Worm (Caenorhabditis elegans) whole organism, L3 larva: ENCODE results near the gene fntb-1.

Experiments
- R02D3.7 ChIP-seq: fragments of 150-350 bp; optimal IDR thresholded peaks from 2 replicates; lab custom pipeline; 2014; ENCODE audit warnings: missing biosample characterization, missing genetic modification characterization
- aly-2 ChIP-seq: fragments of 150-350 bp; optimal IDR thresholded peaks from 2 replicates; lab custom pipeline; 2014; ENCODE audit warnings: missing biosample characterization, missing genetic modification characterization
- ama-1 ChIP-seq: fragments of 150-350 bp; optimal IDR thresholded peaks from 2 replicates; lab custom pipeline; 2018
- ceh-16 ChIP-seq: sonication (generic microtip); optimal IDR thresholded peaks from 2 replicates; lab custom pipeline; 2017; ENCODE audit warnings: missing biosample characterization, missing genetic modification characterization
- ceh-28 ChIP-seq: fragments of 150-350 bp; optimal IDR thresholded peaks from 2 replicates; lab custom pipeline; 2014; ENCODE audit warnings: missing biosample characterization, missing genetic modification reagents, missing genetic modification characterization
- ceh-82 ChIP-seq: fragments of 150-350 bp; optimal IDR thresholded peaks from 2 replicates; lab custom pipeline; 2014; ENCODE audit warnings: missing biosample characterization, missing genetic modification characterization
- ceh-9 ChIP-seq: sonication (generic microtip); optimal IDR thresholded peaks from 2 replicates; lab custom pipeline; 2018; ENCODE audit warnings: missing biosample characterization, missing genetic modification characterization
- egl-5 ChIP-seq: fragments of 150-350 bp; optimal IDR thresholded peaks from 2 replicates; lab custom pipeline; 2017; ENCODE audit warnings: missing biosample characterization, missing genetic modification reagents, missing genetic modification characterization, inconsistent platforms
- elt-2 ChIP-seq: sonication (generic microtip); optimal IDR thresholded peaks from 2 replicates; lab custom pipeline; 2016; ENCODE audit warnings: missing genetic modification reagents, mild to moderate bottlenecking, missing genetic modification characterization, missing compliant biosample characterization
- elt-3 ChIP-seq, 3 experiments: fragments of 150-350 bp in 1 of 3; sonication (generic microtip) in 2 of 3; optimal IDR thresholded peaks; 2 replicates in 2 of 3; 4 replicates in 1 of 3; lab custom pipeline; 2014 to 2017; ENCODE audit warnings: missing biosample characterization in 3 of 3, missing genetic modification characterization in 3 of 3
- fkh-10 ChIP-seq: sonication (generic microtip); optimal IDR thresholded peaks from 2 replicates; lab custom pipeline; 2017; ENCODE audit warnings: missing biosample characterization, missing genetic modification reagents, missing genetic modification characterization
- fkh-2 ChIP-seq: fragments of 150-350 bp; optimal IDR thresholded peaks from 2 replicates; lab custom pipeline; 2014; ENCODE audit warnings: missing biosample characterization, missing genetic modification reagents, missing genetic modification characterization
- hmg-11 ChIP-seq: sonication (generic microtip); optimal IDR thresholded peaks from 2 replicates; lab custom pipeline; 2016; ENCODE audit warnings: missing genetic modification characterization, missing compliant biosample characterization
- jun-1 ChIP-seq: fragments of 150-350 bp; optimal IDR thresholded peaks from 2 replicates; lab custom pipeline; 2014; ENCODE audit warnings: missing biosample characterization, missing genetic modification reagents, missing genetic modification characterization
- lin-15B ChIP-seq: fragments of 150-350 bp; optimal IDR thresholded peaks from 2 replicates; lab custom pipeline; 2014; ENCODE audit warnings: missing biosample characterization, missing genetic modification characterization
- lin-39 ChIP-seq: fragments of 150-350 bp; optimal IDR thresholded peaks from 2 replicates; lab custom pipeline; 2018; ENCODE audit warnings: missing biosample characterization, missing genetic modification reagents, missing genetic modification characterization
- lsy-12 ChIP-seq: sonication (generic microtip); optimal IDR thresholded peaks from 2 replicates; lab custom pipeline; 2016; ENCODE audit warnings: mild to moderate bottlenecking, missing genetic modification characterization, missing compliant biosample characterization
- mml-1 ChIP-seq: fragments of 150-350 bp; sonication (generic microtip); optimal IDR thresholded peaks from 3 replicates; lab custom pipeline; 2014; ENCODE audit warnings: missing biosample characterization, missing genetic modification characterization
- nfya-1 ChIP-seq: sonication (generic microtip); optimal IDR thresholded peaks from 2 replicates; lab custom pipeline; 2017; ENCODE audit warnings: missing genetic modification characterization, mild to moderate bottlenecking, missing compliant biosample characterization, antibody characterized with exemption, moderate library complexity; ENCODE audit not compliant: insufficient read depth
- nhr-11 ChIP-seq: fragments of 150-350 bp; optimal IDR thresholded peaks from 2 replicates; lab custom pipeline; 2014; ENCODE audit warnings: missing biosample characterization, missing genetic modification characterization
- nhr-25 ChIP-seq: sonication (generic microtip); optimal IDR thresholded peaks from 2 replicates; lab custom pipeline; 2017; ENCODE audit warnings: missing biosample characterization, missing genetic modification characterization
- nhr-43 ChIP-seq: sonication (generic microtip); optimal IDR thresholded peaks from 2 replicates; lab custom pipeline; 2016; ENCODE audit warnings: mild to moderate bottlenecking, missing genetic modification characterization, missing compliant biosample characterization; ENCODE audit not compliant: poor library complexity, severe bottlenecking
- nhr-76 ChIP-seq: fragments of 150-350 bp; sonication (generic microtip); optimal IDR thresholded peaks from 5 replicates; lab custom pipeline; 2014; ENCODE audit warnings: missing biosample characterization, missing genetic modification characterization
- nhr-77 ChIP-seq: fragments of 150-350 bp; optimal IDR thresholded peaks from 2 replicates; lab custom pipeline; 2014; ENCODE audit warnings: missing biosample characterization, missing genetic modification characterization
- sea-2 ChIP-seq: fragments of 150-350 bp; sonication (generic microtip); optimal IDR thresholded peaks from 4 replicates; lab custom pipeline; 2014; ENCODE audit warnings: missing biosample characterization, missing genetic modification reagents, missing genetic modification characterization
- snpc-4 ChIP-seq: fragments of 150-350 bp; optimal IDR thresholded peaks from 2 replicates; lab custom pipeline; 2014; ENCODE audit warnings: missing biosample characterization, missing genetic modification characterization
- tbx-2 ChIP-seq: sonication (generic microtip); optimal IDR thresholded peaks from 2 replicates; lab custom pipeline; 2016; ENCODE audit warnings: mild to moderate bottlenecking, missing genetic modification characterization, missing compliant biosample characterization
- unc-39 ChIP-seq: sonication (generic microtip); optimal IDR thresholded peaks from 4 replicates; lab custom pipeline; 2017; ENCODE audit warnings: missing biosample characterization, missing genetic modification characterization
- unc-62 ChIP-seq: fragments of 150-350 bp; sonication (generic microtip); optimal IDR thresholded peaks from 4 replicates; lab custom pipeline; 2014; ENCODE audit warnings: missing biosample characterization, missing genetic modification reagents, missing genetic modification characterization
- zag-1 ChIP-seq: fragments of 150-350 bp; optimal IDR thresholded peaks from 2 replicates; lab custom pipeline; 2014; ENCODE audit warnings: missing biosample characterization, missing genetic modification characterization
- ztf-11 ChIP-seq: fragments of 150-350 bp; optimal IDR thresholded peaks from 2 replicates; lab custom pipeline; 2014; ENCODE audit warnings: missing biosample characterization, missing genetic modification characterization

The fntb-1 gene

DNA sequence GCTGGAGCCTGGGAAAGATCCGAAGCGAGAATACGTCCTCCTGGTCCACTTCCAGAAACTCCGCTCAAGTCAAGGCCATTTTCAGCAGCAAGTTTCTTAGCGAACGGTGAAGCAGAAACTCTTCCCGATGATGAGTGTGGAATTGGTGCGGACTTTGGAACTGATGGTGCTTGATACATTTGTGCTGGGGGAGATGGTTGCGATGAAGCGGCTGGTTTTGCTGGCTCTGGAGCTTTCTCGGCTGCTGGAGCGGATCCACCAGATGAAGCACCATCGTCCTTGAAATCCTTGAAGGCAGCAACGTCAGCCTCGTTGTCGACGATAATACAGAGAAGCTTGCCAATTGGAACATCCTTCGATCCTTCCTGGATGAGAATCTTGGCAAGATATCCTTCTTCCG is 998 bp upstream of the fntb-1 start:
- TF ChIP-seq egl-5 = no peak
- TF ChIP-seq R02D3.7 (tag; lab: Kevin White, UChicago) = no peak
- TF ChIP-seq sea-2 (GFP tag; lab: Kevin White, UChicago) = no peak
- TF ChIP-seq zag-1 = no peak
- TF ChIP-seq ama-1 (lab: Kevin White, UChicago) = no peak
- no peak for TF ChIP-seq elt-2 (tag; lab: Kevin White, UChicago)
- no peak for TF ChIP-seq tbx-2 (tag; lab: Kevin White, UChicago)
- no peak for TF ChIP-seq nfya-1
- TF ChIP-seq nhr-25 = no peak

DNA sequence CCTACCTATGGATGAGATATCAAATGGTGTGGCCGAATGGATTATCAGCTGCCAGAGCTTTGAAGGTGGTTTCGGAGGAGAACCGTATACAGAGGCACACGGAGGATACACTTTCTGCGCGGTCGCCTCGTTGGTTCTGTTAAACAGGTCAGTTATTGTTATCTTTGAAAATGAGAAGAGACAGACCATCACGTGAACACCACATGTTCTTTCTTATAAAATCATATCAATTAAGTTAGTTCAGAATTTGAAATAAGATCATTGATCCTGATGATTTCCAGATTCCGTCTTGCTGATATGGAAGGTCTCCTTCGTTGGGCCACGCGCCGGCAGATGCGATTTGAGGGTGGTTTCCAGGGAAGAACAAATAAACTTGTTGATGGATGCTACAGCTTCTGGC is 1.2 kb downstream of the fntb-1 start:
- TF ChIP-seq nhr-77 (no peak), mml-1 (tag; lab: Kevin White, UChicago) (no peak), unc-62 (GFP tag; lab: Kevin White, UChicago) (no peak), lsy-12 (tag; lab: Kevin White, UChicago) (no peak), ztf-11 (tag; lab: Kevin White, UChicago) (no peak), jun-1 (tag; lab: Kevin White, UChicago) (no peak), ceh-82 (no peak), tbx-2 (tag; lab: Kevin White, UChicago) (no peak), nhr-76 (tag; lab: Kevin White, UChicago) (no peak), ceh-9 (tag; lab: Kevin White, UChicago) (no peak), nfya-1 (no peak), nhr-43 (tag; lab: Kevin White, UChicago) (no peak), ceh-16 (tag; lab: Kevin White, UChicago) (no peak), unc-39 (tag; lab: Kevin White, UChicago) (no peak), snpc-4 (no peak)

DNA sequence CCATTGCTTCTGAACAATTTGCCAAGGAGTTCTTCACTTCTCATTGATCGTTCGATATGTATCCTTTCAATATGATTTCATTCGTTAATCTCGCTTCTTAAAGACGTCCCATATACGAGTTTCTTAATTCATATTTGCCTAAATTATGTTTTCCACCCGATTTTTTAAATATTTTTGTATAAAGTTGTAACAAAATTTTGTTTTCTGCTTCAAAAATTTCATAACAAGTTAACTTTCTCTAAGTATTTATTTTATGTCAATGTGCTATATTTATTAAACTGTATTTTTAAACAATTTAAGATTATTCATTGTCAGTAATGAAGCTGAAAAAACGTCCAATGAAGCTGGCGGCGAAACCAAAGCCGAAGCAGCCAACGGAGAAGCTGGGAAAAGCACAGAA is 1.9 kb downstream of the fntb-1 start, which contains the start of gene F23B12.7:
Gene F23B12.7 (plus strand): TSS at position 301 of the 400 bp plus-strand sequence.
- TF ChIP-seq tbx-2 (tag; lab: Kevin White, UChicago) (no peak), elt-2 (tag; lab: Kevin White, UChicago) (no peak), unc-39 (tag; lab: Kevin White, UChicago) (no peak), nhr-25 (no peak)

DNA sequence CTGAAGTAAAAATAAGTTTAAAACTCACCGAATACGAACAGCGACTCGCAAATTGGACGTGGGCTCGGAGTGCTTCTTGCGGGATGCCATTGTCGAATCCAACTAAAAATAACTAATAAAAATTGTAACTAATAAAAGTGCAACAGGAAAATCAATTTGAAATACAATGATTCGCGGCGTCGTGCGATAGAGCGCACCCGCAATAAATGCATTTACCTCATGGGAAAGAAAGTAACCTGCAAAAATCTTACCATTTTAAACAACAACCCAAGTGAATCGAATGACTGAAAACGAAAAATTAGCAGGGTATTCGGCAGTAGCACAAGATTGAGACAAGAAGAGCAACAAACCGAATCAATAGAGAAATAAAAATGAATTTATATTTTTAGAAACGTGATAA is 9.2 kb downstream of the fntb-1 start, which contains the start of gene bmk-1:
Gene bmk-1 (minus strand): TSS at position 359 of the 400 bp plus-strand sequence.
- TF ChIP-seq fkh-10 (GFP tag; lab: Kevin White, UChicago) = no peak
- TF ChIP-seq lin-15B = no peak
- no peak for TF ChIP-seq elt-3 (tag; optimal IDR thresholded peaks at IDR 0.05; lab: Kevin White, UChicago)
- no peak for TF ChIP-seq fkh-2 (tag; lab: Kevin White, UChicago)
- no peak for TF ChIP-seq hmg-11 (tag; lab: Kevin White, UChicago)
- TF ChIP-seq snpc-4 = no peak
- no peak for TF ChIP-seq tbx-2 (tag; lab: Kevin White, UChicago)
- TF ChIP-seq jun-1 (tag; lab: Kevin White, UChicago) = no peak
- no peak for TF ChIP-seq sea-2 (GFP tag; lab: Kevin White, UChicago)
- no peak for TF ChIP-seq elt-2 (tag; lab: Kevin White, UChicago)

DNA sequence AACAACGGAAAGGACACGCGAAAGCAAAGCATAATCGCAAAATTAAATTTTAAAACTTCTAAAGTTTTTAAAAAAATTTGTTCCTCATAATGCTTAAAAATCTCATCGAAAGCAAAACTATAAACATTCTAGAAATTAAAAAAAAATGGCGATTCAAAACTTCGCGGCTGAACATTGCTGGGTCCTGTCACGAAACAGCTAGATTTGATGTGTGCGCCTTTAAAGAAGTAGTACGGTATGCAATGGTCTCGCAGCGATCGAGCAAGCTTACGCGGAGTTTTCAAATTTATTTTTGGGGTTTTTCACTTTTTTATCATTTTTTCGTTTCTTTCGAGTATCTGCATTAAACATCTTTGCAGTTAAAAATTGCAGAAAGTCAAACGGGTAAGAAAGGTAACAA is 9.6 kb downstream of the fntb-1 start, which contains the start of gene coh-3:
Gene coh-3 (plus strand): TSS at position 353 of the 400 bp plus-strand sequence.
- no peak for TF ChIP-seq lin-39 (tag; lab: Kevin White, UChicago)
- TF ChIP-seq fkh-10 (GFP tag; lab: Kevin White, UChicago) = no peak
- TF ChIP-seq ceh-9 (tag; lab: Kevin White, UChicago) = no peak
- no peak for TF ChIP-seq nhr-11 (tag; lab: Kevin White, UChicago)
- TF ChIP-seq snpc-4 = no peak
- TF ChIP-seq elt-3 (tag; optimal IDR thresholded peaks at IDR 0.05; lab: Kevin White, UChicago) = no peak
- no peak for TF ChIP-seq nhr-43 (tag; lab: Kevin White, UChicago)
- TF ChIP-seq unc-39 (tag; lab: Kevin White, UChicago) = no peak
- TF ChIP-seq ceh-28 (tag; lab: Kevin White, UChicago) = no peak
- TF ChIP-seq aly-2 (tag; lab: Kevin White, UChicago) = no peak
- TF ChIP-seq ceh-16 (tag; lab: Kevin White, UChicago) = no peak
- no peak for TF ChIP-seq jun-1 (tag; lab: Kevin White, UChicago)
